Fruit fly (Drosophila melanogaster) whole organism, embryonic: Measurements from ENCODE around the gene CG9775.

ENCODE experiments used
- ATbp ChIP-seq: fragments of 200-800 bp; sonication (Bioruptor generic); optimal IDR thresholded peaks from 2 replicates; lab custom pipeline; 2017; ENCODE audit warnings: missing biosample characterization, mild to moderate bottlenecking, missing genetic modification characterization, missing genetic modification reagents
- Aef1 ChIP-seq: fragments of 200-800 bp; sonication (Bioruptor generic); IDR thresholded peaks from 3 replicates; pipeline ENCODE4 v1.3.6; 2022; ENCODE audit warnings: missing biosample characterization, missing genetic modification characterization
- B-H1 ChIP-seq: fragments of 200-800 bp; sonication (Bioruptor generic); IDR thresholded peaks from 3 replicates; pipeline ENCODE4 v1.3.6; 2022; ENCODE audit warnings: missing biosample characterization, missing genetic modification characterization
- CG10543 ChIP-seq: fragments of 200-800 bp; sonication (Bioruptor generic); optimal IDR thresholded peaks from 3 replicates; lab custom pipeline; 2017; ENCODE audit warnings: missing biosample characterization, mild to moderate bottlenecking, missing genetic modification characterization, moderate library complexity
- CG12236 ChIP-seq: fragments of 200-800 bp; sonication (Bioruptor generic); optimal IDR thresholded peaks from 2 replicates; lab custom pipeline; 2016; ENCODE audit warnings: missing biosample characterization, missing genetic modification characterization
- CG17385 ChIP-seq: fragments of 200-800 bp; sonication (Bioruptor generic); optimal IDR thresholded peaks from 3 replicates; lab custom pipeline; 2018; ENCODE audit warnings: missing biosample characterization, mild to moderate bottlenecking, missing genetic modification characterization
- CG17568 ChIP-seq: fragments of 200-800 bp; sonication (Bioruptor generic); optimal IDR thresholded peaks from 2 replicates; lab custom pipeline; 2018; ENCODE audit warnings: missing biosample characterization, mild to moderate bottlenecking, missing genetic modification characterization, moderate library complexity
- CG2889 ChIP-seq: fragments of 200-800 bp; sonication (Bioruptor generic); IDR thresholded peaks from 3 replicates; pipeline ENCODE4 v1.3.6; 2022; ENCODE audit warnings: missing biosample characterization, missing genetic modification characterization
- CG31224 ChIP-seq: fragments of 200-800 bp; sonication (Bioruptor generic); IDR thresholded peaks from 2 replicates; pipeline ENCODE4 v1.3.6; 2022; ENCODE audit warnings: missing biosample characterization, missing genetic modification characterization
- CG33557 ChIP-seq: fragments of 200-800 bp; sonication (Bioruptor generic); optimal IDR thresholded peaks from 2 replicates; lab custom pipeline; 2019; ENCODE audit warnings: missing biosample characterization, mild to moderate bottlenecking, missing genetic modification characterization, moderate library complexity
- CG34422 ChIP-seq: fragments of 200-800 bp; sonication (Bioruptor generic); IDR thresholded peaks from 3 replicates; pipeline ENCODE4 v1.3.6; 2022; ENCODE audit warnings: missing biosample characterization, missing genetic modification characterization
- CG3838 ChIP-seq: fragments of 200-800 bp; sonication (Bioruptor generic); optimal IDR thresholded peaks from 3 replicates; lab custom pipeline; 2016; ENCODE audit warnings: missing biosample characterization, missing genetic modification characterization
- CG7839 ChIP-seq: fragments of 200-800 bp; sonication (Bioruptor generic); optimal IDR thresholded peaks from 3 replicates; lab custom pipeline; 2018; ENCODE audit warnings: missing biosample characterization, mild to moderate bottlenecking, missing genetic modification characterization, moderate library complexity
- CG8290 ChIP-seq, 3 experiments: fragments of 200-800 bp; sonication (Bioruptor generic); optimal IDR thresholded peaks; 2 replicates each; lab custom pipeline; 2016 to 2019; ENCODE audit warnings: missing biosample characterization in 3 of 3, missing genetic modification characterization in 3 of 3, mild to moderate bottlenecking in 2 of 3, moderate library complexity in 1 of 3
- CG8359 ChIP-seq: fragments of 200-800 bp; sonication (Bioruptor generic); optimal IDR thresholded peaks from 2 replicates; lab custom pipeline; 2017; ENCODE audit warnings: missing biosample characterization, mild to moderate bottlenecking, missing genetic modification characterization, borderline replicate concordance
- CG8765 ChIP-seq: fragments of 200-800 bp; sonication (Bioruptor generic); IDR thresholded peaks from 2 replicates; pipeline ENCODE4 v1.3.6; 2022; ENCODE audit warnings: missing biosample characterization, missing genetic modification characterization
- CG9215 ChIP-seq: fragments of 200-800 bp; sonication (Bioruptor generic); IDR thresholded peaks from 2 replicates; pipeline ENCODE4 v1.3.6; 2022; ENCODE audit warnings: missing biosample characterization, missing genetic modification characterization
- CG9932 ChIP-seq: fragments of 200-800 bp; sonication (Bioruptor generic); IDR thresholded peaks from 2 replicates; pipeline ENCODE4 v1.3.6; 2022; ENCODE audit warnings: missing biosample characterization, missing genetic modification characterization
- Dad ChIP-seq: fragments of 200-800 bp; sonication (Bioruptor generic); optimal IDR thresholded peaks from 3 replicates; lab custom pipeline; 2016; ENCODE audit warnings: missing biosample characterization, missing genetic modification characterization
- Dip2 ChIP-seq: fragments of 200-800 bp; sonication (Bioruptor generic); IDR thresholded peaks from 2 replicates; pipeline ENCODE4 v1.3.6; 2022; ENCODE audit warnings: missing biosample characterization, missing genetic modification characterization
- Dip3 ChIP-seq: fragments of 200-800 bp; sonication (Bioruptor generic); optimal IDR thresholded peaks from 3 replicates; lab custom pipeline; 2016; ENCODE audit warnings: missing biosample characterization, missing genetic modification characterization
- Doc3 ChIP-seq: fragments of 200-800 bp; sonication (Bioruptor generic); IDR thresholded peaks from 3 replicates; pipeline ENCODE4 v1.3.6; 2022; ENCODE audit warnings: missing biosample characterization, missing genetic modification characterization; ENCODE audit not compliant: partially characterized antibody
- Mes4 ChIP-seq: fragments of 200-800 bp; sonication (Bioruptor generic); optimal IDR thresholded peaks from 2 replicates; lab custom pipeline; 2016; ENCODE audit warnings: missing biosample characterization, missing genetic modification characterization
- PHDP ChIP-seq: fragments of 200-800 bp; sonication (Bioruptor generic); optimal IDR thresholded peaks from 3 replicates; lab custom pipeline; 2018; ENCODE audit warnings: missing biosample characterization, mild to moderate bottlenecking, missing genetic modification characterization, moderate library complexity
- Side ChIP-seq: fragments of 200-800 bp; sonication (Bioruptor generic); optimal IDR thresholded peaks from 2 replicates; lab custom pipeline; 2016; ENCODE audit warnings: missing biosample characterization, missing genetic modification characterization
- Sry-β ChIP-seq: fragments of 200-800 bp; sonication (Bioruptor generic); optimal IDR thresholded peaks from 2 replicates; lab custom pipeline; 2018; ENCODE audit warnings: missing biosample characterization, mild to moderate bottlenecking, missing genetic modification characterization, moderate library complexity
- bbx ChIP-seq: fragments of 200-800 bp; sonication (Bioruptor generic); IDR thresholded peaks from 2 replicates; pipeline ENCODE4 v1.3.6; 2022; ENCODE audit warnings: missing biosample characterization, missing genetic modification characterization; ENCODE audit not compliant: partially characterized antibody
- bsh ChIP-seq, 2 experiments: fragments of 200-800 bp; sonication (Bioruptor generic); optimal IDR thresholded peaks; 2 replicates each; lab custom pipeline; 2017 to 2018; ENCODE audit warnings: mild to moderate bottlenecking in 2 of 2, missing biosample characterization in 2 of 2, missing genetic modification characterization in 2 of 2, moderate library complexity in 1 of 2
- cato ChIP-seq: fragments of 200-800 bp; sonication (Bioruptor generic); optimal IDR thresholded peaks from 2 replicates; lab custom pipeline; 2016; ENCODE audit warnings: missing biosample characterization, missing genetic modification characterization, borderline replicate concordance
- dan ChIP-seq: fragments of 200-800 bp; sonication (Bioruptor generic); IDR thresholded peaks from 2 replicates; pipeline ENCODE4 v1.3.6; 2022; ENCODE audit warnings: missing biosample characterization, missing genetic modification characterization
- eve ChIP-seq, 2 experiments: fragments of >200 bp; optimal IDR thresholded peaks; 2 replicates each; lab custom pipeline; 2017; ENCODE audit warnings: missing biosample characterization in 2 of 2, missing genetic modification characterization in 2 of 2
- gcm ChIP-seq: fragments of 200-800 bp; sonication (Bioruptor generic); optimal IDR thresholded peaks from 2 replicates; lab custom pipeline; 2019; ENCODE audit warnings: missing biosample characterization, mild to moderate bottlenecking, missing genetic modification characterization, moderate library complexity
- gem ChIP-seq: fragments of 200-800 bp; sonication (Bioruptor generic); optimal IDR thresholded peaks from 2 replicates; lab custom pipeline; 2019; ENCODE audit warnings: missing biosample characterization, mild to moderate bottlenecking, missing genetic modification characterization, moderate library complexity
- lab ChIP-seq: fragments of 200-800 bp; sonication (Bioruptor generic); optimal IDR thresholded peaks from 3 replicates; lab custom pipeline; 2017; ENCODE audit warnings: missing biosample characterization, missing genetic modification characterization, mild to moderate bottlenecking, moderate library complexity, missing genetic modification reagents
- lov ChIP-seq, 2 experiments: fragments of 200-800 bp in 1 of 2; fragments of >200 bp in 1 of 2; sonication (Bioruptor generic) in 1 of 2; IDR thresholded peaks in 1 of 2; optimal IDR thresholded peaks in 1 of 2; 2 replicates in 1 of 2; 3 replicates in 1 of 2; pipeline versions ENCODE4 v1.3.6 to Lab custom; 2017 to 2022; ENCODE audit warnings: missing biosample characterization in 1 of 2, missing genetic modification characterization in 1 of 2
- luna ChIP-seq: fragments of 200-800 bp; sonication (Bioruptor generic); optimal IDR thresholded peaks from 2 replicates; lab custom pipeline; 2016; ENCODE audit warnings: missing biosample characterization, missing genetic modification characterization
- mld ChIP-seq: fragments of 200-800 bp; sonication (Bioruptor generic); IDR thresholded peaks from 3 replicates; pipeline ENCODE4 v1.3.6; 2022; ENCODE audit warnings: missing biosample characterization, missing genetic modification characterization; ENCODE audit not compliant: partially characterized antibody
- nerfin-2 ChIP-seq: fragments of 200-800 bp; sonication (Bioruptor generic); IDR thresholded peaks from 2 replicates; pipeline ENCODE4 v1.3.6; 2022; ENCODE audit warnings: missing biosample characterization, missing genetic modification characterization; ENCODE audit not compliant: partially characterized antibody
- nom ChIP-seq: fragments of 200-800 bp; sonication (Bioruptor generic); optimal IDR thresholded peaks from 2 replicates; lab custom pipeline; 2017; ENCODE audit warnings: missing biosample characterization, missing genetic modification characterization, mild to moderate bottlenecking, moderate library complexity, missing genetic modification reagents
- pfk ChIP-seq: fragments of 200-800 bp; sonication (Bioruptor generic); optimal IDR thresholded peaks from 2 replicates; lab custom pipeline; 2018; ENCODE audit warnings: missing biosample characterization, mild to moderate bottlenecking, missing genetic modification characterization, moderate library complexity
- pnt ChIP-seq: fragments of 200-800 bp; sonication (Bioruptor generic); optimal IDR thresholded peaks from 3 replicates; lab custom pipeline; 2016; ENCODE audit warnings: missing biosample characterization, missing genetic modification characterization
- sima ChIP-seq: fragments of 200-800 bp; sonication (Bioruptor generic); optimal IDR thresholded peaks from 2 replicates; lab custom pipeline; 2016; ENCODE audit warnings: missing biosample characterization, missing genetic modification characterization
- slbo ChIP-seq: fragments of 200-800 bp; sonication (Bioruptor generic); IDR thresholded peaks from 2 replicates; pipeline ENCODE4 v1.3.6; 2022; ENCODE audit warnings: missing biosample characterization, missing genetic modification characterization
- sna ChIP-seq: fragments of 200-800 bp; sonication (Bioruptor generic); IDR thresholded peaks from 2 replicates; pipeline ENCODE4 v1.3.6; 2022; ENCODE audit warnings: missing biosample characterization, missing genetic modification characterization; ENCODE audit not compliant: partially characterized antibody
- stwl ChIP-seq: fragments of 200-800 bp; sonication (Bioruptor generic); optimal IDR thresholded peaks from 3 replicates; lab custom pipeline; 2018; ENCODE audit warnings: missing biosample characterization, mild to moderate bottlenecking, missing genetic modification characterization, moderate library complexity
- tgo ChIP-seq: fragments of 200-800 bp; sonication (Bioruptor generic); IDR thresholded peaks from 3 replicates; pipeline ENCODE4 v1.3.6; 2022; ENCODE audit warnings: missing biosample characterization, missing genetic modification characterization
- tna ChIP-seq: fragments of 200-800 bp; sonication (Bioruptor generic); IDR thresholded peaks from 2 replicates; pipeline ENCODE4 v1.3.6; 2022; ENCODE audit warnings: missing biosample characterization, missing genetic modification characterization; ENCODE audit not compliant: partially characterized antibody
- tup ChIP-seq: fragments of 200-800 bp; sonication (Bioruptor generic); optimal IDR thresholded peaks from 2 replicates; lab custom pipeline; 2016; ENCODE audit warnings: missing biosample characterization, mild to moderate bottlenecking, missing genetic modification characterization, moderate library complexity

Gene CG9775

dm6 chr3R:4664947-4665346 lies 23.3 kb upstream of the CG9775 start (continued):
- TF ChIP-seq Dad (GFP tag; lab: Kevin White, UChicago) (no peak), CG17568 (GFP tag; lab: Kevin White, UChicago) (peak; percentile 67), stwl (tag; lab: Kevin White, UChicago) (peak; percentile 53), CG8359 (peak; percentile 91), CG9932 (no peak), nerfin-2 (GFP tag; lab: Robert Waterston, UW) (no peak), ATbp (peak; percentile 99), dan (GFP tag; lab: Robert Waterston, UW) (no peak), B-H1 (GFP tag; lab: Robert Waterston, UW) (peak; percentile 63; the same call in 1 of the 3 replicates), CG33557 (peak; percentile 69), luna (GFP tag; lab: Kevin White, UChicago) (no peak), CG8290 (GFP tag; optimal IDR thresholded peaks at IDR 0.05; lab: Kevin White, UChicago) (peak; percentile 92), CG8290 (tag; optimal IDR thresholded peaks at IDR 0.05; lab: Kevin White, UChicago) (peak in 1 of 2 experiments; percentile 8), PHDP (tag; lab: Kevin White, UChicago) (peak; percentile 68), Aef1 (GFP tag; lab: Robert Waterston, UW) (peak; percentile 18; the same call in 1 of the 3 replicates), Dip2 (GFP tag; lab: Robert Waterston, UW) (no peak), CG9215 (GFP tag; lab: Robert Waterston, UW) (no peak), lab (GFP tag; lab: Kevin White, UChicago) (peak; percentile 93), tup (GFP tag; lab: Kevin White, UChicago) (no peak), Side (GFP tag; lab: Kevin White, UChicago) (peak; percentile 85), Dip3 (no peak), CG12236 (no peak), tna (no peak), lov (optimal IDR thresholded peaks at IDR 0.05; lab: Kevin White, UChicago) (no peak), lov (GFP tag; IDR thresholded peaks at IDR 0.05; lab: Robert Waterston, UW) (peak; percentile 85), CG7839 (tag; lab: Kevin White, UChicago) (peak; percentile 52), sima (GFP tag; lab: Kevin White, UChicago) (peak; percentile 15), mld (no peak), Doc3 (GFP tag; lab: Robert Waterston, UW) (no peak), pnt (peak; percentile 71), gcm (GFP tag; lab: Kevin White, UChicago) (peak; percentile 84), cato (peak; percentile 39), CG31224 (GFP tag; lab: Robert Waterston, UW) (peak; percentile 41; the same call in 1 of the 2 replicates), pfk (GFP tag; lab: Kevin White, UChicago) (peak; percentile 60), CG17385 (GFP tag; lab: Kevin White, UChicago) (no peak), bsh (GFP tag; optimal IDR thresholded peaks at IDR 0.05; lab: Kevin White, UChicago) (peak; percentile 32 to 75), sna (no peak), tgo (GFP tag; lab: Robert Waterston, UW) (peak; percentile 47; the same call in 2 of the 3 replicates), Sry-β (GFP tag; lab: Kevin White, UChicago) (peak; percentile 79), CG3838 (no peak), CG10543 (peak; percentile 71), eve (GFP tag; optimal IDR thresholded peaks at IDR 0.05; lab: Kevin White, UChicago) (peak in 1 of 2 experiments; percentile 47), CG34422 (GFP tag; lab: Robert Waterston, UW) (peak; percentile 52; the same call in 1 of the 3 replicates), Mes4 (GFP tag; lab: Kevin White, UChicago) (no peak), slbo (GFP tag; lab: Robert Waterston, UW) (no peak), nom (peak; percentile 92), bbx (GFP tag; lab: Robert Waterston, UW) (no peak), CG2889 (GFP tag; lab: Robert Waterston, UW) (no peak), CG8765 (no peak), gem (tag; lab: Kevin White, UChicago) (peak; percentile 85)
